Worm (Caenorhabditis elegans): ENCODE data around the gene F20D12.7.

Gene F20D12.7

DNA sequence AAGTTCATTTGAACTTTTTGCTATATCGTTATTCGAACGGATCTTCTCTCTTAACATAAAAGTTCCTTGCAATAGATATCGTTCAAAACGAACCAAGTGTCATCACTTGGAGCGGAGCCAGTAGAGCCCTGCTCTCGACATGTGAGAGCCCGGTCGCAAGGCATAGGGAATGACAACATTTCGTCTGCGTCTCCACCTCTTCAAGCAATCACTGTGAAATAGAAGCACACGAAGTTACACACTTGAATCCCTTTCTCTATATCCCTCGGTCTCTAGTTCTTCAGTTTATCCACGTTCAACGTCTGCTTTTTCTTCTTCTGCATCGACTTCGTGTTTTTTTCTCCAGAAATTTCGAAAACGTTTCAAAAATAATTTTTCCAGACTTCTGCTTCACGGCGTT is 35.4 kb downstream of the F20D12.7 start, which contains the start of gene C49H3.6 (continued):
- TF ChIP-seq che-1 (tag; optimal IDR thresholded peaks at IDR 0.05), result no peak
- TF ChIP-seq Y22D7AL.16 (tag; optimal IDR thresholded peaks at IDR 0.05), result no peak
- no peak for TF ChIP-seq mec-3 (tag; optimal IDR thresholded peaks at IDR 0.05; ENCODE audit: borderline replicate concordance)
- TF ChIP-seq madf-2 (tag; optimal IDR thresholded peaks at IDR 0.05), result no peak
- no peak for TF ChIP-seq ztf-16 (tag; optimal IDR thresholded peaks at IDR 0.05)
- no peak for TF ChIP-seq ceh-19 (GFP tag; optimal IDR thresholded peaks at IDR 0.05)
- no peak for TF ChIP-seq ceh-9 (tag; optimal IDR thresholded peaks at IDR 0.05)
- TF ChIP-seq unc-86 (tag; optimal IDR thresholded peaks at IDR 0.05), result no peak
- TF ChIP-seq ahr-1 (tag; optimal IDR thresholded peaks at IDR 0.05), result no peak
- TF ChIP-seq rnt-1 (tag; optimal IDR thresholded peaks at IDR 0.05), result no peak
- no peak for TF ChIP-seq elt-4 (tag; optimal IDR thresholded peaks at IDR 0.05)
- TF ChIP-seq K02D7.2 (tag; optimal IDR thresholded peaks at IDR 0.05), result no peak
- no peak for TF ChIP-seq hlh-6 (tag; optimal IDR thresholded peaks at IDR 0.05)
- peak; percentile 22 for TF ChIP-seq unc-55 (GFP tag; optimal IDR thresholded peaks at IDR 0.05)
- no peak for TF ChIP-seq C38D4.7 (GFP tag; optimal IDR thresholded peaks at IDR 0.05)
- no peak for TF ChIP-seq npax-4 (tag; optimal IDR thresholded peaks at IDR 0.05)
- TF ChIP-seq pax-1 (tag; optimal IDR thresholded peaks at IDR 0.05), result no peak
- TF ChIP-seq nhr-11 (tag; optimal IDR thresholded peaks at IDR 0.05), result no peak
- TF ChIP-seq sox-2 (GFP tag; IDR thresholded peaks at IDR 0.05), result no peak

DNA sequence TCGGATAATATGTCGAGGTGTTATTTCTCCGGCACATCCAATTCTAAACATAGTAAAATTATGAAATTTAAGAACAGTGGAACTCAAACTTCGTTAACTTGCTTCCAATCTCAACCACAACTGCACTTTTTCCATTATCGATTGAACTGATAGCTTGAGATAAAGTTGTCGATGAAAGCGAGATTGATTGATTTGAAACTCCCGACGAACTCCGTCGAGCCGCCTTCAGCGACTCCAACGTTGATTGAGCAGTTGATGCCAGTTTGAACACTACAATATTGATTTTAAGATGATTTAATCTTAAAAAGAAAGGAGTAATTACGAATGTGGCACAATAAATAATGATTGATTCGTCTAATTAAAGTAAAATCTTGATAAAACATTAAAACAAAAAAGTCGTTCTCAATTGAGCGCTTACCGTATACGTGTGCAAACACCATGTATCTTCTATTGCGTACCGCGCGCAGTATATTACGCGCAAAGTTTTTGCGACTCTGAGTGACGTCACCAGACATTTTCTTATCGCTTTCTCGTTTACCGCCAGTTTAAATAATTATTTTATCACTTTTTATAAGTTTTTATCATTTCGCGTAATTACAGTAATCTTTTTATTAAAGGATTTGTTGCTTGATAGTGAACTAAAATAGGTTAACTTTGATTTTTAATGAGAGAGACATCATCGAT is 36.4 kb downstream of the F20D12.7 start, which contains the start of gene arp-11:
Gene arp-11, minus strand, starts transcription at position 51 of the 684 bp plus-strand sequence.
- TF ChIP-seq unc-55 (GFP tag; optimal IDR thresholded peaks at IDR 0.05) (peak; percentile 36), elt-2 (tag; optimal IDR thresholded peaks at IDR 0.05) (peak; percentile 87), tbx-2 (tag; optimal IDR thresholded peaks at IDR 0.05) (peak; percentile 25), unc-42 (tag; optimal IDR thresholded peaks at IDR 0.05) (peak; percentile 10), dmd-4 (tag; optimal IDR thresholded peaks at IDR 0.05; ENCODE audit: borderline replicate concordance) (no peak), nfya-1 (tag; optimal IDR thresholded peaks at IDR 0.05) (peak; percentile 38)

DNA sequence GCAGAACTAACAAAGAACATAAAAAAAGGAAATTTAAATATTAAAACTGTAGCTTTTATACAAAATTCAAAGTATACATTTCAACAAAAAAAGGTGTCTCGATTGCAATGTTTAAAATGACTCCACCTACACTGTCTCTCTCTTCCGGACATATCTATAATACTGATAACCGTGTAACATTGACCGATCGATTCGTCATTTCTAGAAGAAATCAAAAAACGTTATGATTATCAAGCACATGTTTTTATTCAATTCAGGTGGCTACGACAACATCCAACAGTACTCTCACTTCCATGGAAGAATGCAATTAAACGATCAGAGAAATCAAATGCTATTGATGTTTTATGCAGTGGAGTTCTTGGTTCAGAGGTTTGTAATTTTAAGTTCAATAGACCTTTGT is 40.2 kb downstream of the F20D12.7 start:
- TF ChIP-seq npax-4 (tag; optimal IDR thresholded peaks at IDR 0.05), result no peak
- no peak for TF ChIP-seq ceh-45 (GFP tag; IDR thresholded peaks at IDR 0.05)
- no peak for TF ChIP-seq che-1 (tag; optimal IDR thresholded peaks at IDR 0.05)
- TF ChIP-seq gmeb-2 (tag; optimal IDR thresholded peaks at IDR 0.05), result no peak
- no peak for TF ChIP-seq sdc-2 (tag; optimal IDR thresholded peaks at IDR 0.05)
- no peak for TF ChIP-seq nhr-232 (tag; optimal IDR thresholded peaks at IDR 0.05)
- TF ChIP-seq rnt-1 (tag; optimal IDR thresholded peaks at IDR 0.05), result no peak
- TF ChIP-seq mec-3 (tag; optimal IDR thresholded peaks at IDR 0.05; ENCODE audit: borderline replicate concordance), result no peak
- TF ChIP-seq ztf-16 (tag; optimal IDR thresholded peaks at IDR 0.05), result no peak
- TF ChIP-seq pha-4 (tag; optimal IDR thresholded peaks at IDR 0.05), result no peak
- no peak for TF ChIP-seq lim-6 (tag; optimal IDR thresholded peaks at IDR 0.05)
- no peak for TF ChIP-seq nfya-1 (tag; optimal IDR thresholded peaks at IDR 0.05)
- TF ChIP-seq dmd-4 (tag; optimal IDR thresholded peaks at IDR 0.05; ENCODE audit: borderline replicate concordance), result no peak
- no peak for TF ChIP-seq ceh-14 (tag; optimal IDR thresholded peaks at IDR 0.05)
- TF ChIP-seq unc-86 (tag; optimal IDR thresholded peaks at IDR 0.05), result no peak
- no peak for TF ChIP-seq ceh-34 (tag; optimal IDR thresholded peaks at IDR 0.05)
- TF ChIP-seq sox-2 (GFP tag; IDR thresholded peaks at IDR 0.05), result no peak
- TF ChIP-seq eyg-1 (tag; optimal IDR thresholded peaks at IDR 0.05), result no peak
- TF ChIP-seq ceh-2 (tag; optimal IDR thresholded peaks at IDR 0.05), result no peak

DNA sequence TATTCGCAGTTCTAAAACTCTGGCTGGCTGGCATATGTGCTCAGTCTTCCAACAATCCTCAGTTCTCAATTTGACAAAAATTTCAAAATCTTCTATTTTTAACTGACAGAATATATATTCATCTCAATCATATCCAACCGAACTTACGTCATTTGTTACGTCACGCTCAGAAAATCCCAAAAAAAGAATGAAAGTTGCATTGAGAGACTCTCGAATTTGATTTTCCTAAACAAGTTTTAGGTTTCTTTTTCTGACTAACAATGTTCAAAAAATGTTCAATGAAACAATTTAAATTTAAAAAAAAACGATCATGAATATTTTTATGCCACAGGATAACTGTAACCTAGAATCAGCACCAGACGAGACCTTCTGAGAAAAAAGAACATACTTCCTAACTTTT is 40.8 kb downstream of the F20D12.7 start:
- TF ChIP-seq madf-2 (tag; optimal IDR thresholded peaks at IDR 0.05) (no peak), ets-4 (tag; optimal IDR thresholded peaks at IDR 0.05) (no peak), elt-4 (tag; optimal IDR thresholded peaks at IDR 0.05) (no peak), ceh-45 (GFP tag; IDR thresholded peaks at IDR 0.05) (no peak), hlh-8 (tag; optimal IDR thresholded peaks at IDR 0.05) (no peak), ceh-19 (GFP tag; optimal IDR thresholded peaks at IDR 0.05) (no peak), lin-11 (tag; optimal IDR thresholded peaks at IDR 0.05) (no peak), ceh-31 (tag; optimal IDR thresholded peaks at IDR 0.05) (no peak), gmeb-2 (tag; optimal IDR thresholded peaks at IDR 0.05) (no peak), sox-4 (tag; optimal IDR thresholded peaks at IDR 0.05) (no peak), K02D7.2 (tag; optimal IDR thresholded peaks at IDR 0.05) (no peak), pax-1 (tag; optimal IDR thresholded peaks at IDR 0.05) (no peak), elt-2 (tag; optimal IDR thresholded peaks at IDR 0.05) (no peak), sox-2 (GFP tag; IDR thresholded peaks at IDR 0.05) (no peak), zip-5 (tag; optimal IDR thresholded peaks at IDR 0.05) (no peak), eyg-1 (tag; optimal IDR thresholded peaks at IDR 0.05) (no peak), ceh-2 (tag; optimal IDR thresholded peaks at IDR 0.05) (no peak), nhr-232 (tag; optimal IDR thresholded peaks at IDR 0.05) (no peak), lim-6 (tag; optimal IDR thresholded peaks at IDR 0.05) (no peak)

Measured in whole organism, late embryonic.